Fruit fly (Drosophila melanogaster) whole organism, prepupa: ENCODE results near the gene Cortactin.

Source experiments
- Blimp-1 ChIP-seq: fragments of 200-800 bp; sonication (Bioruptor generic); optimal IDR thresholded peaks from 3 replicates; lab custom pipeline; 2017; ENCODE audit warnings: missing biosample characterization, missing genetic modification characterization, mild to moderate bottlenecking, moderate library complexity, missing genetic modification reagents
- CG15336 ChIP-seq: fragments of 200-800 bp; sonication (Bioruptor generic); IDR thresholded peaks from 2 replicates; pipeline ENCODE4 v1.3.6; 2022; ENCODE audit warnings: missing biosample characterization, missing genetic modification characterization
- CG31627 ChIP-seq: fragments of 200-800 bp; sonication (Bioruptor generic); optimal IDR thresholded peaks from 3 replicates; lab custom pipeline; 2016; ENCODE audit warnings: missing biosample characterization, missing genetic modification characterization
- CG32006 ChIP-seq: fragments of 200-800 bp; sonication (Bioruptor generic); optimal IDR thresholded peaks from 3 replicates; lab custom pipeline; 2017; ENCODE audit warnings: missing biosample characterization, mild to moderate bottlenecking, missing genetic modification characterization
- CG34406 ChIP-seq: fragments of 200-800 bp; sonication (Bioruptor generic); optimal IDR thresholded peaks from 3 replicates; lab custom pipeline; 2016; ENCODE audit warnings: missing biosample characterization, missing genetic modification characterization
- CG3919 ChIP-seq: fragments of 200-800 bp; sonication (Bioruptor generic); optimal IDR thresholded peaks from 3 replicates; lab custom pipeline; 2016; ENCODE audit warnings: missing biosample characterization, missing genetic modification characterization
- CG6276 ChIP-seq: fragments of 200-800 bp; sonication (Bioruptor generic); optimal IDR thresholded peaks from 2 replicates; lab custom pipeline; 2017; ENCODE audit warnings: missing biosample characterization, mild to moderate bottlenecking, missing genetic modification characterization
- CG6792 ChIP-seq: fragments of 200-800 bp; sonication (Bioruptor generic); optimal IDR thresholded peaks from 3 replicates; lab custom pipeline; 2016; ENCODE audit warnings: missing biosample characterization, missing genetic modification characterization
- CG6808 ChIP-seq: fragments of 200-800 bp; sonication (Bioruptor generic); optimal IDR thresholded peaks from 3 replicates; lab custom pipeline; 2017; ENCODE audit warnings: missing biosample characterization, missing genetic modification characterization, mild to moderate bottlenecking, moderate library complexity, missing genetic modification reagents
- CG6854 ChIP-seq: fragments of 200-800 bp; sonication (Bioruptor generic); optimal IDR thresholded peaks from 2 replicates; lab custom pipeline; 2017; ENCODE audit warnings: missing biosample characterization, mild to moderate bottlenecking, missing genetic modification characterization
- CG8119 ChIP-seq: fragments of 200-800 bp; sonication (Bioruptor generic); IDR thresholded peaks from 3 replicates; pipeline ENCODE4 v1.3.6; 2022; ENCODE audit warnings: missing biosample characterization, missing genetic modification characterization
- CG8632 ChIP-seq: fragments of 200-800 bp; sonication (Bioruptor generic); optimal IDR thresholded peaks from 3 replicates; lab custom pipeline; 2016; ENCODE audit warnings: missing biosample characterization, missing genetic modification characterization
- CG9139 ChIP-seq: fragments of 200-800 bp; sonication (Bioruptor generic); optimal IDR thresholded peaks from 3 replicates; lab custom pipeline; 2017; ENCODE audit warnings: missing biosample characterization, mild to moderate bottlenecking, missing genetic modification characterization
- Eip75B ChIP-seq: fragments of 200-800 bp; sonication (Bioruptor generic); optimal IDR thresholded peaks from 3 replicates; lab custom pipeline; 2016; ENCODE audit warnings: missing biosample characterization, missing genetic modification characterization
- Eip78C ChIP-seq: fragments of 200-800 bp; sonication (Bioruptor generic); peaks from one replicate; lab custom pipeline; 2016; ENCODE audit warnings: missing biosample characterization, missing genetic modification characterization
- Eip93F ChIP-seq: fragments of 200-800 bp; sonication (Bioruptor generic); optimal IDR thresholded peaks from 2 replicates; lab custom pipeline; 2016; ENCODE audit warnings: missing biosample characterization, mild to moderate bottlenecking, missing genetic modification characterization
- Hr38 ChIP-seq: sonication (Bioruptor generic); optimal IDR thresholded peaks from 2 replicates; lab custom pipeline; 2016; ENCODE audit warnings: missing biosample characterization, missing genetic modification characterization
- Hr39 ChIP-seq: fragments of 200-800 bp; sonication (Bioruptor generic); optimal IDR thresholded peaks from 2 replicates; lab custom pipeline; 2016; ENCODE audit warnings: missing biosample characterization, missing genetic modification characterization
- Hr4 ChIP-seq: fragments of 200-800 bp; sonication (Bioruptor generic); optimal IDR thresholded peaks from 3 replicates; lab custom pipeline; 2016; ENCODE audit warnings: missing biosample characterization, missing genetic modification characterization
- Met ChIP-seq: fragments of 200-800 bp; sonication (Bioruptor generic); optimal IDR thresholded peaks from 3 replicates; lab custom pipeline; 2016; ENCODE audit warnings: missing biosample characterization, missing genetic modification characterization
- OdsH ChIP-seq: fragments of 200-800 bp; sonication (Bioruptor generic); optimal IDR thresholded peaks from 3 replicates; lab custom pipeline; 2016; ENCODE audit warnings: missing biosample characterization, missing genetic modification characterization
- Smox ChIP-seq: fragments of 200-800 bp; sonication (Bioruptor generic); optimal IDR thresholded peaks from 3 replicates; lab custom pipeline; 2016; ENCODE audit warnings: missing biosample characterization, missing genetic modification characterization
- Sox102F ChIP-seq: fragments of 200-800 bp; sonication (Bioruptor generic); optimal IDR thresholded peaks from 2 replicates; lab custom pipeline; 2016; ENCODE audit warnings: missing biosample characterization, mild to moderate bottlenecking, missing genetic modification characterization
- Sox14 ChIP-seq: fragments of 200-800 bp; sonication (Bioruptor generic); optimal IDR thresholded peaks from 3 replicates; lab custom pipeline; 2016; ENCODE audit warnings: missing biosample characterization, missing genetic modification characterization
- Sox15 ChIP-seq: fragments of 200-800 bp; sonication (Bioruptor generic); optimal IDR thresholded peaks from 3 replicates; lab custom pipeline; 2016; ENCODE audit warnings: missing biosample characterization, missing genetic modification characterization
- acj6 ChIP-seq: fragments of 200-800 bp; sonication (Bioruptor generic); optimal IDR thresholded peaks from 3 replicates; lab custom pipeline; 2016; ENCODE audit warnings: missing biosample characterization, missing genetic modification characterization
- cyc ChIP-seq: fragments of 200-800 bp; sonication (Bioruptor generic); optimal IDR thresholded peaks from 3 replicates; lab custom pipeline; 2016; ENCODE audit warnings: missing biosample characterization, missing genetic modification characterization
- dsx ChIP-seq: fragments of 200-800 bp; optimal IDR thresholded peaks from 3 replicates; lab custom pipeline; 2019; ENCODE audit warnings: missing biosample characterization, mild to moderate bottlenecking, missing genetic modification characterization, moderate library complexity; ENCODE audit not compliant: poor library complexity, severe bottlenecking
- eg ChIP-seq: fragments of 200-800 bp; sonication (Bioruptor generic); IDR thresholded peaks from 3 replicates; pipeline ENCODE4 v1.3.6; 2022; ENCODE audit warnings: missing biosample characterization, missing genetic modification characterization
- fd59A ChIP-seq: fragments of 200-800 bp; sonication (Bioruptor generic); optimal IDR thresholded peaks from 2 replicates; lab custom pipeline; 2017; ENCODE audit warnings: missing biosample characterization, mild to moderate bottlenecking, missing genetic modification characterization, missing genetic modification reagents
- fd85E ChIP-seq: fragments of 200-800 bp; sonication (Bioruptor generic); optimal IDR thresholded peaks from 3 replicates; lab custom pipeline; 2016; ENCODE audit warnings: missing biosample characterization, missing genetic modification characterization
- fkh ChIP-seq: fragments of 200-800 bp; sonication (Bioruptor generic); optimal IDR thresholded peaks from 3 replicates; lab custom pipeline; 2017; ENCODE audit warnings: missing biosample characterization, mild to moderate bottlenecking, missing genetic modification characterization, moderate library complexity
- spab ChIP-seq: fragments of 200-800 bp; sonication (Bioruptor generic); optimal IDR thresholded peaks from 2 replicates; lab custom pipeline; 2017; ENCODE audit warnings: missing biosample characterization, mild to moderate bottlenecking, missing genetic modification characterization, missing genetic modification reagents
- ss ChIP-seq, 2 experiments: fragments of 200-800 bp; sonication (Bioruptor generic); optimal IDR thresholded peaks; 2 replicates in 1 of 2; 3 replicates in 1 of 2; lab custom pipeline; 2017 to 2018; ENCODE audit warnings: mild to moderate bottlenecking in 2 of 2, missing biosample characterization in 2 of 2, missing genetic modification characterization in 2 of 2, moderate library complexity in 1 of 2
- svp ChIP-seq: fragments of 200-800 bp; sonication (Bioruptor generic); peaks from one replicate; lab custom pipeline; 2016; ENCODE audit warnings: missing biosample characterization, missing genetic modification characterization
- topi ChIP-seq: fragments of 200-800 bp; sonication (Bioruptor generic); optimal IDR thresholded peaks from 3 replicates; lab custom pipeline; 2016; ENCODE audit warnings: missing biosample characterization, missing genetic modification characterization
- vri ChIP-seq: fragments of 200-800 bp; sonication (Bioruptor generic); optimal IDR thresholded peaks from 3 replicates; lab custom pipeline; 2016; ENCODE audit warnings: missing biosample characterization, mild to moderate bottlenecking, missing genetic modification characterization

Gene Cortactin

DNA sequence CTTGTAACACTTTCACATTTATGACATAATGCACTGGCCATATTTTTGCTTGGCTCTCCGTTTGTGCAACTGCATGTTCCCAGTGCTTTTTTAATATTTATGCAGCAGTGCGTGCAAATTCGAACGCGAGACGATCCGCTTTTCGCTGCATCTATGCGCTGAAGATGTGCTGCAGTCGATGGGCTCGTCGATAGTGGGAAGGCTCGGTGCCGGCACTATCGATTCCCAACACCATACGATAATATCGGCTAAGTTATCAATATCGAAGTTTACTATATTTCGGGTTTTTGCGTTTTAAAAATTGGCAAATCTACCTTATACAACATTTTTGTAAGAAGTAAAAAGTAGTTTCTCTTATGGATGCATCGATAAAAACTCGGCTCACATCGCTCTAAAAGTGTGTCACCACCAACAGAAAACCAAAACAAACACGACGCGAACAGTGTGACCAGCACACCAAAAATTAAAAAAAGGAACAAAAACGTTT lies 33.4 kb upstream of the Cortactin start, which contains the start of gene RhoGAP93B (continued):
- peak; percentile 82 for TF ChIP-seq CG31627 (GFP tag; lab: Kevin White, UChicago)
- TF ChIP-seq spab (GFP tag; lab: Kevin White, UChicago): no peak
- TF ChIP-seq fd59A (GFP tag; lab: Kevin White, UChicago): peak; percentile 24
- TF ChIP-seq Sox15 (GFP tag; lab: Kevin White, UChicago): peak; percentile 30
- TF ChIP-seq fkh: peak; percentile 95
- TF ChIP-seq dsx (GFP tag; lab: Kevin White, UChicago): peak; percentile 69
- peak; percentile 54 for TF ChIP-seq CG8632
- peak; percentile 92 for TF ChIP-seq svp
- peak; percentile 88 for TF ChIP-seq eg
- TF ChIP-seq CG32006 (GFP tag; lab: Kevin White, UChicago): peak; percentile 84
- TF ChIP-seq Sox102F (GFP tag; lab: Kevin White, UChicago): no peak
- peak; percentile 78 for TF ChIP-seq CG6808 (GFP tag; lab: Kevin White, UChicago)
- peak; percentile 73 for TF ChIP-seq CG15336 (GFP tag; lab: Robert Waterston, UW)
- no peak for TF ChIP-seq Eip93F (GFP tag; lab: Kevin White, UChicago)
- no peak for TF ChIP-seq CG6276 (GFP tag; lab: Kevin White, UChicago)
- no peak for TF ChIP-seq CG34406 (GFP tag; lab: Kevin White, UChicago)
- TF ChIP-seq CG9139: no peak
- peak; percentile 50 for TF ChIP-seq CG6792 (GFP tag; lab: Kevin White, UChicago)
- TF ChIP-seq cyc (GFP tag; lab: Kevin White, UChicago): peak; percentile 77

DNA sequence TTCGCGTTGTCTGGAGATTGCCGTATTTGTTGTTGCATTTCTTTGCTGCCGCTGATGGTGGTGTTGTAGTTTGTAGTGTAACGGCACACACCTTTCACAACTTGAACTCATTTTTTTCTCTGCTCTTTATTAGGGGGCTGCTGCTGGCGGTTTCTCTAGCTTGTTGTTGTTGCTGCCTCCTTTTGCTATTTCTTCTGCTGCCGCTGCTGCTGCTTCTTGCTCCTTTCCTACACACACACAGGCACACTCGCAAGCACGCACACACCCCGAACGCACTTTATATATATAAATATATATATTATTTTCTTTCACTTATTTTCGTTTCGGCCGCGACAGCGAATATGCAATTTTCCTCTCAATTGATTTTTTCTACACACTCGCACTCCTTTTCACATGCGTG lies 32.9 kb upstream of the Cortactin start:
- TF ChIP-seq Hr38 (GFP tag; lab: Kevin White, UChicago) (no peak), CG31627 (GFP tag; lab: Kevin White, UChicago) (no peak)

DNA sequence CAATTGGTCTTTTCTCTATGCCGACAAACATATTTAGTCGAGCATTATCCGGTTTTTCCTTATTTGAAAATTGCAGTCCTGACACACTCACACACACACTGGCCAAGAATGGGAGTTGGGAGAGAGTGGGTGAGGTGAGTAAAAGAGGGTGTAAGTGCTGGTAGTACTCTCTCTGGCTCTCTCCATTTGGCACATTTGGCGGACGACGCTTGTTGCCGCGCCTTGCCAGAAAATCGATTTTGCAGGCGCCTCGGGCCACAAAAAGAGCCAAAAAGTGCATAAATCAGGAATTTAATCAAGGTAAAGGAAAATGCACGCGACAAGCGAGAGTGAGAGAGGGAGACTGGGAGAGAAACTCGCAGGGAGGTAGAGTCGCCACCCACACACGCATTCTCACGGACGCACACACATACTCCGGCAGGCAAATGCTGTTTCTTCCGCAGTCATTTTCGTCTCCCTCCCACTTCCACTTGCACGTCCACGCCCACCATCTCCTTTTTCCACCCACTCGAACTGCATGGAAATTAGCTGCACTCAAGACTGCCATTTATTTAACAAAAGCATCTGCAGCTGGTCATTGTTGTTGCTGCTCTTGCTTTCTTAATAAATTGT lies 32.4 kb upstream of the Cortactin start:
- peak; percentile 29 for TF ChIP-seq CG6854 (GFP tag; lab: Kevin White, UChicago)
- TF ChIP-seq CG6276 (GFP tag; lab: Kevin White, UChicago): no peak
- peak in 1 of 2 experiments; percentile 28 for TF ChIP-seq ss (GFP tag; optimal IDR thresholded peaks at IDR 0.05; lab: Kevin White, UChicago)
- no peak for TF ChIP-seq eg
- peak; percentile 2 for TF ChIP-seq Eip78C
- TF ChIP-seq Blimp-1 (GFP tag; lab: Kevin White, UChicago): peak; percentile 28
- TF ChIP-seq CG15336 (GFP tag; lab: Robert Waterston, UW): peak; percentile 39; the same call in 1 of the 2 replicates

DNA sequence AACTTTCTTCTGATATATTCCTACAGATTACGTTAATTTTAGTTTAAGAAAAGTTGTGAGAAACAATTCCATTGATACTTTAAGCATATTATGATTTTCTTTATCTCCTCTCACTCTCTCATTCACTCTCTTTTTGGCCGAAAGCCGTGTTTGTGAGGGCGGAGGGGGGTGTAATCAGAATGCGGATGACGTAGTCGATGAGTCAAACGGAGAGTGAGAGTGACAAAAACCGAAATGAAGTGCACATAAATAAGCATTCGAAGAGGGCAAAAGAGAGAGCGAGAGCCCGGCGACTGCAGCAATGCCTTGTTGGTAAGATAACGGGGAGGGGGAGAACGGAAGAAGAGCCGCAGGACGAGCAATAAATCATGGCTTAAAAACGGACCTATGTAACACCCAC lies 30.0 kb upstream of the Cortactin start:
- no peak for TF ChIP-seq vri (GFP tag; lab: Kevin White, UChicago)
- peak; percentile 92 for TF ChIP-seq Blimp-1 (GFP tag; lab: Kevin White, UChicago)
- TF ChIP-seq, all 60 proteins: peak for 1

DNA sequence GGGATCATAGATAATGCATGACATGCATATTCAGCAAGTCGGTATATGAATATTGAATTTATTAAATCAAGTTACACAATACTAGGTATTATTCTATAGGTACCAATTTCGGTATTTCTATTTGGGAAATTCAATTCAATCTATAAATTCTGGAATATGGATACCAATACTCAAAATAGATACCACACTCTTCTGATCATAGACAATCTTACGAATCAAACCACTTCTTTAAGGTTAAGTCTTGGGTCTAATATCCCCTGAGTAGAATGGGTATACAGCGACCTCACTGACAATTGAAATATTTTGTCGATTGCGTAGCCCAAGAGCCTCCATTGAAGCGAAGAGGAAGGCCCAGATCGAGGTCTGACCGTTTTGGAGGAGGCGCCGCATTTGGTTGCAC lies 28.6 kb upstream of the Cortactin start:
- TF ChIP-seq CG31627 (GFP tag; lab: Kevin White, UChicago) (no peak), ss (GFP tag; optimal IDR thresholded peaks at IDR 0.05; lab: Kevin White, UChicago) (no peak), CG8119 (peak; percentile 24; the same call in 1 of the 3 replicates), OdsH (GFP tag; lab: Kevin White, UChicago) (no peak), topi (no peak), Eip78C (no peak), acj6 (no peak), CG32006 (GFP tag; lab: Kevin White, UChicago) (peak; percentile 44), Met (GFP tag; lab: Kevin White, UChicago) (no peak), Hr39 (GFP tag; lab: Kevin White, UChicago) (peak; percentile 9), cyc (GFP tag; lab: Kevin White, UChicago) (no peak), fd85E (GFP tag; lab: Kevin White, UChicago) (no peak), Hr4 (peak; percentile 32), Sox14 (GFP tag; lab: Kevin White, UChicago) (no peak), Blimp-1 (GFP tag; lab: Kevin White, UChicago) (no peak), CG15336 (GFP tag; lab: Robert Waterston, UW) (0 out of 2 replicates have a peak, but pooled peaks have one; percentile 32), Smox (GFP tag; lab: Kevin White, UChicago) (no peak), Eip75B (GFP tag; lab: Kevin White, UChicago) (peak; percentile 10), CG3919 (GFP tag; lab: Kevin White, UChicago) (no peak), CG6808 (GFP tag; lab: Kevin White, UChicago) (no peak), dsx (GFP tag; lab: Kevin White, UChicago) (no peak), CG6854 (GFP tag; lab: Kevin White, UChicago) (no peak)
- TF ChIP-seq, all 60 proteins: peak for 6
